Worm (Caenorhabditis elegans): ENCODE results near the gene srg-4.

DNA sequence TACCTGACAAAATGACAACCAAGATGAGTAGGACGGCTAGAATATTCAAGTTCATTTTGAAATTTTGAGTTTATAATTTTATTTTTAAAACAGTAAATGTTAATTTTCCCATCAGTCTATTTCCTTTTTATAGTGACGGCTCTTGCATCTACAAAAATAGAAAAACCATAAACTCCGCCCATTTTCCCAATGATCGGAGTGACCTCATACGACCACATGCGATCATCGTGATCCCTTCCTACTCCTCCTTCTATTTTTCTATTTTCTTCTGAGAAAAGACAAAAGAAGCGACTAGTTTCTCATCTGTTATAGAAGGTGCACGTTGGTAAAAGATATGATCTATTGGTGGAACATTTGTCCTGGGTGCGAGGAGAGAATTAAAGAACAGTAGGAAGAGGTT, 46.4 kb downstream of the srg-4 start, which contains the start of gene C23G10.11:
- no peak for TF ChIP-seq ama-1 (optimal IDR thresholded peaks at IDR 0.05)
- TF ChIP-seq K09A11.1 (tag; optimal IDR thresholded peaks at IDR 0.05; ENCODE audit: insufficient read depth), result no peak
- no peak for TF ChIP-seq Y22D7AL.16 (tag; optimal IDR thresholded peaks at IDR 0.05)
- TF ChIP-seq hlh-30 (tag; optimal IDR thresholded peaks at IDR 0.05; ENCODE audit: insufficient read depth), result no peak
- no peak for TF ChIP-seq ceh-24 (tag; optimal IDR thresholded peaks at IDR 0.05)
- no peak for TF ChIP-seq ceh-14 (tag; optimal IDR thresholded peaks at IDR 0.05)
- no peak for TF ChIP-seq ceh-9 (tag; optimal IDR thresholded peaks at IDR 0.05)
- TF ChIP-seq dve-1 (tag; optimal IDR thresholded peaks at IDR 0.05), result no peak
- TF ChIP-seq elt-2 (tag; optimal IDR thresholded peaks at IDR 0.05), result no peak
- TF ChIP-seq ahr-1 (tag; optimal IDR thresholded peaks at IDR 0.05), result no peak
- no peak for TF ChIP-seq ceh-30 (tag; optimal IDR thresholded peaks at IDR 0.05)
- TF ChIP-seq unc-55 (GFP tag; optimal IDR thresholded peaks at IDR 0.05), result no peak
- no peak for TF ChIP-seq sox-2 (GFP tag; IDR thresholded peaks at IDR 0.05)

All from whole organism, late embryonic.